Worm (Caenorhabditis elegans): ENCODE measurements around the gene R02F11.2.

R02F11.2 gene

DNA sequence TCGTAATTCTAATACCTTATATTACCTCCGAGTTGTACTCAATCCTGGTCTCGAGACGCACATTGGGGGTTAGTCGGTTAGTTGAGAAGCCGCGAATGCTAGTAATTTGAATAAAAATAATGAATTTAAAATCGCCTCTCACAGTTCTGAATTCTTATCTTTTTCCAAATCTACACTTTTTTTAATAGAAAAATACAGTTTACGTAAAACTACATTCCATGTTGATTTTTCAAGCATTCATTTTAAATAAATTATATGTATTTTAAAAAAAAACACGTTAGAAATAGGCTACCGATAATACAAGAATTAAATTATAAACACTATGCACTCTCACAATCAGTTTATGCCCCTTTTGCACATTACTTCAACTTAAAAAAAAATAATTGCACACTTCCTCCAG, 24.8 kb upstream of the R02F11.2 start, which contains the start of gene C18G1.9:
Gene C18G1.9, minus strand, starts transcription at position 101 of the 400 bp plus-strand sequence.
- TF ChIP-seq dmd-8 (GFP tag; IDR thresholded peaks at IDR 0.05) (no peak), lim-7 (GFP tag; IDR thresholded peaks at IDR 0.05) (no peak), aha-1 (tag) (no peak), pha-4 (GFP tag; IDR thresholded peaks at IDR 0.05) (no peak), pha-4 (tag; optimal IDR thresholded peaks at IDR 0.05) (no peak), mdt-29 (GFP tag; IDR thresholded peaks at IDR 0.05) (no peak), mxl-2 (GFP tag; conservative IDR thresholded peaks at IDR 0.05) (no peak), madf-9 (GFP tag; conservative IDR thresholded peaks at IDR 0.05) (no peak), attf-4 (tag; optimal IDR thresholded peaks at IDR 0.05) (no peak), egl-43 (GFP tag; IDR thresholded peaks at IDR 0.05) (no peak), mes-2 (tag; optimal IDR thresholded peaks at IDR 0.05; ENCODE audit: poor library complexity, severe bottlenecking) (no peak), ZK337.2 (GFP tag; IDR thresholded peaks at IDR 0.05) (no peak), fkh-10 (GFP tag; optimal IDR thresholded peaks at IDR 0.05) (no peak), mdl-1 (tag; optimal IDR thresholded peaks at IDR 0.05) (no peak), spr-3 (GFP tag; optimal IDR thresholded peaks at IDR 0.05) (no peak), lsy-2 (tag; optimal IDR thresholded peaks at IDR 0.05) (no peak), aly-2 (tag; optimal IDR thresholded peaks at IDR 0.05) (no peak), gei-8 (GFP tag; optimal IDR thresholded peaks at IDR 0.05) (no peak), dmd-9 (GFP tag; IDR thresholded peaks at IDR 0.05) (no peak)

- no peak for TF ChIP-seq attf-4 (tag; optimal IDR thresholded peaks at IDR 0.05)
- TF ChIP-seq unc-39 (tag; optimal IDR thresholded peaks at IDR 0.05) = no peak
- no peak for TF ChIP-seq nhr-102 (tag; optimal IDR thresholded peaks at IDR 0.05)
- TF ChIP-seq dmd-6 (GFP tag; IDR thresholded peaks at IDR 0.05) = peak; percentile 54
- no peak for TF ChIP-seq skn-1 (tag; optimal IDR thresholded peaks at IDR 0.05)
- TF ChIP-seq F37D6.2 (tag; optimal IDR thresholded peaks at IDR 0.05) = no peak
- no peak for TF ChIP-seq unc-62 (GFP tag; optimal IDR thresholded peaks at IDR 0.05 in 1 of 2)
- TF ChIP-seq unc-62 (tag; optimal IDR thresholded peaks at IDR 0.05) = no peak
- TF ChIP-seq dmd-8 (GFP tag; IDR thresholded peaks at IDR 0.05) = no peak
- no peak for TF ChIP-seq sdz-12 (GFP tag; optimal IDR thresholded peaks at IDR 0.05)
- TF ChIP-seq T20F7.1 (GFP tag; optimal IDR thresholded peaks at IDR 0.05) = no peak
- no peak for TF ChIP-seq Y48G9A.11 (GFP tag; IDR thresholded peaks at IDR 0.05)
- TF ChIP-seq tag-97 (GFP tag; IDR thresholded peaks at IDR 0.05) = no peak
- TF ChIP-seq ztf-7 (tag; optimal IDR thresholded peaks at IDR 0.05) = no peak
- no peak for TF ChIP-seq pha-4 (GFP tag; IDR thresholded peaks at IDR 0.05)
- no peak for TF ChIP-seq pha-4 (tag; optimal IDR thresholded peaks at IDR 0.05)
- TF ChIP-seq ZK337.2 (GFP tag; IDR thresholded peaks at IDR 0.05) = no peak
- no peak for TF ChIP-seq mxl-3 (GFP tag; optimal IDR thresholded peaks at IDR 0.05)
- peak; percentile 84; the same call in 1 of the 2 replicates for TF ChIP-seq nhr-41 (GFP tag; IDR thresholded peaks at IDR 0.05)
- no peak for TF ChIP-seq lin-1 (GFP tag; IDR thresholded peaks at IDR 0.05)
- no peak for TF ChIP-seq mep-1 (tag; optimal IDR thresholded peaks at IDR 0.05)
- TF ChIP-seq F10B5.3 (tag; optimal IDR thresholded peaks at IDR 0.05) = no peak
- TF ChIP-seq mxl-2 (GFP tag; conservative IDR thresholded peaks at IDR 0.05) = no peak
- no peak for TF ChIP-seq mdt-29 (GFP tag; IDR thresholded peaks at IDR 0.05)
- TF ChIP-seq set-16 (GFP tag; IDR thresholded peaks at IDR 0.05) = no peak
- no peak for TF ChIP-seq saeg-2 (GFP tag; IDR thresholded peaks at IDR 0.05)
- no peak for TF ChIP-seq aly-2 (tag; optimal IDR thresholded peaks at IDR 0.05)
- no peak for TF ChIP-seq rbr-2 (tag; optimal IDR thresholded peaks at IDR 0.05)
- peak; percentile 73 for TF ChIP-seq nhr-28 (tag; optimal IDR thresholded peaks at IDR 0.05)
- TF ChIP-seq vab-7 (GFP tag; IDR thresholded peaks at IDR 0.05) = no peak
- TF ChIP-seq zip-11 (GFP tag; IDR thresholded peaks at IDR 0.05) = no peak
- TF ChIP-seq cey-2 (tag; optimal IDR thresholded peaks at IDR 0.05; ENCODE audit: borderline replicate concordance, insufficient read depth) = no peak
- TF ChIP-seq nhr-111 (GFP tag; optimal IDR thresholded peaks at IDR 0.05) = no peak
- TF ChIP-seq ZK546.5 (tag; optimal IDR thresholded peaks at IDR 0.05) = no peak
- no peak for TF ChIP-seq nhr-11 (tag; optimal IDR thresholded peaks at IDR 0.05)
- TF ChIP-seq R02D3.7 (tag; optimal IDR thresholded peaks at IDR 0.05) = no peak
- TF ChIP-seq ceh-82 (tag; optimal IDR thresholded peaks at IDR 0.05) = no peak
- no peak for TF ChIP-seq nhr-237 (tag; optimal IDR thresholded peaks at IDR 0.05)
- no peak for TF ChIP-seq daf-12 (tag; optimal IDR thresholded peaks at IDR 0.05)
- TF ChIP-seq spr-3 (GFP tag; optimal IDR thresholded peaks at IDR 0.05) = no peak
These were observed 23.9 kb upstream of the R02F11.2 start, which contains the start of gene elt-7 for ce11 chrV:4770408-4770947. Gene elt-7, plus strand, starts transcription at chrV:4770670.

Measured in whole organism, L4 larva.